Worm (Caenorhabditis elegans) whole organism, L2 larva: ENCODE data around the gene cogc-2.

ENCODE experiments used
- C34F6.9 ChIP-seq: fragments of 150-350 bp; optimal IDR thresholded peaks from 2 replicates; lab custom pipeline; 2014; ENCODE audit warnings: missing biosample characterization, missing genetic modification characterization
- F13H6.1 ChIP-seq: sonication (generic microtip); optimal IDR thresholded peaks from 2 replicates; lab custom pipeline; 2016; ENCODE audit warnings: missing genetic modification characterization, missing compliant biosample characterization
- R02D3.7 ChIP-seq: fragments of 150-350 bp; optimal IDR thresholded peaks from 2 replicates; lab custom pipeline; 2014; ENCODE audit warnings: missing biosample characterization, missing genetic modification characterization
- alr-1 ChIP-seq: fragments of 150-350 bp; optimal IDR thresholded peaks from 2 replicates; lab custom pipeline; 2014; ENCODE audit warnings: missing biosample characterization, missing genetic modification characterization
- aly-2 ChIP-seq: fragments of 150-350 bp; optimal IDR thresholded peaks from 2 replicates; lab custom pipeline; 2014; ENCODE audit warnings: missing biosample characterization, missing genetic modification characterization
- ama-1 ChIP-seq: fragments of 150-350 bp; optimal IDR thresholded peaks from 2 replicates; lab custom pipeline; 2018; ENCODE audit warnings: inconsistent platforms
- crh-2 ChIP-seq: sonication (generic microtip); optimal IDR thresholded peaks from 2 replicates; lab custom pipeline; 2017; ENCODE audit warnings: missing biosample characterization, missing genetic modification characterization
- dmd-4 ChIP-seq: sonication (generic microtip); optimal IDR thresholded peaks from 2 replicates; lab custom pipeline; 2017; ENCODE audit warnings: missing biosample characterization, missing genetic modification characterization
- egl-27 ChIP-seq: sonication (generic microtip); optimal IDR thresholded peaks from 3 replicates; lab custom pipeline; 2017; ENCODE audit warnings: missing biosample characterization, missing genetic modification reagents, missing genetic modification characterization
- elt-3 ChIP-seq: sonication (generic microtip); optimal IDR thresholded peaks from 2 replicates; lab custom pipeline; 2017; ENCODE audit warnings: missing biosample characterization, missing genetic modification characterization
- fos-1 ChIP-seq: fragments of 150-350 bp; optimal IDR thresholded peaks from 2 replicates; lab custom pipeline; 2014; ENCODE audit warnings: missing biosample characterization, missing genetic modification characterization
- gmeb-1 ChIP-seq: fragments of 150-350 bp; optimal IDR thresholded peaks from 2 replicates; lab custom pipeline; 2014; ENCODE audit warnings: missing biosample characterization, missing genetic modification characterization
- lin-11 ChIP-seq: fragments of 150-350 bp; sonication (generic microtip); optimal IDR thresholded peaks from 2 replicates; lab custom pipeline; 2014; ENCODE audit warnings: missing biosample characterization, missing genetic modification characterization, inconsistent platforms, mixed read lengths
- lin-39 ChIP-seq: fragments of 150-350 bp; optimal IDR thresholded peaks from 2 replicates; lab custom pipeline; 2014; ENCODE audit warnings: missing biosample characterization, missing genetic modification reagents, missing genetic modification characterization
- lsy-2 ChIP-seq, 2 experiments: fragments of 150-350 bp in 1 of 2; sonication (generic microtip) in 1 of 2; optimal IDR thresholded peaks; 2 replicates each; lab custom pipeline; 2014 to 2017; ENCODE audit warnings: missing biosample characterization in 2 of 2, missing genetic modification characterization in 2 of 2
- nhr-10 ChIP-seq: sonication (generic microtip); optimal IDR thresholded peaks from 2 replicates; lab custom pipeline; 2017; ENCODE audit warnings: missing biosample characterization, missing genetic modification characterization
- nhr-11 ChIP-seq: fragments of 150-350 bp; optimal IDR thresholded peaks from 2 replicates; lab custom pipeline; 2014; ENCODE audit warnings: missing biosample characterization, missing genetic modification characterization
- nhr-12 ChIP-seq: fragments of 150-350 bp; optimal IDR thresholded peaks from 2 replicates; lab custom pipeline; 2014; ENCODE audit warnings: missing biosample characterization, missing genetic modification characterization
- nhr-129 ChIP-seq: fragments of 150-350 bp; optimal IDR thresholded peaks from 2 replicates; lab custom pipeline; 2014; ENCODE audit warnings: missing biosample characterization, missing genetic modification characterization
- nhr-21 ChIP-seq: fragments of 150-350 bp; optimal IDR thresholded peaks from 2 replicates; lab custom pipeline; 2014; ENCODE audit warnings: missing biosample characterization, missing genetic modification characterization
- nhr-23 ChIP-seq: fragments of 150-350 bp; optimal IDR thresholded peaks from 2 replicates; lab custom pipeline; 2014; ENCODE audit warnings: missing biosample characterization, missing genetic modification reagents, missing genetic modification characterization
- nhr-237 ChIP-seq: fragments of 150-350 bp; optimal IDR thresholded peaks from 2 replicates; lab custom pipeline; 2014; ENCODE audit warnings: missing biosample characterization, missing genetic modification characterization
- nhr-6 ChIP-seq: fragments of 150-350 bp; optimal IDR thresholded peaks from 2 replicates; lab custom pipeline; 2014; ENCODE audit warnings: missing biosample characterization, missing genetic modification characterization
- nhr-77 ChIP-seq: fragments of 150-350 bp; optimal IDR thresholded peaks from 2 replicates; lab custom pipeline; 2014; ENCODE audit warnings: missing biosample characterization, missing genetic modification characterization
- peb-1 ChIP-seq: fragments of 150-350 bp; optimal IDR thresholded peaks from 2 replicates; lab custom pipeline; 2014; ENCODE audit warnings: missing biosample characterization, missing genetic modification characterization
- sem-4 ChIP-seq: fragments of 150-350 bp; optimal IDR thresholded peaks from 2 replicates; lab custom pipeline; 2014; ENCODE audit warnings: missing biosample characterization, missing genetic modification reagents, missing genetic modification characterization
- skn-1 ChIP-seq: sonication (generic microtip); optimal IDR thresholded peaks from 2 replicates; lab custom pipeline; 2017; ENCODE audit warnings: missing biosample characterization, missing genetic modification characterization
- unc-55 ChIP-seq: fragments of 150-350 bp; sonication (generic microtip); optimal IDR thresholded peaks from 3 replicates; lab custom pipeline; 2014; ENCODE audit warnings: missing biosample characterization, missing genetic modification reagents, missing genetic modification characterization
- unc-62 ChIP-seq: fragments of 150-350 bp; optimal IDR thresholded peaks from 2 replicates; lab custom pipeline; 2014; ENCODE audit warnings: missing biosample characterization, missing genetic modification reagents, missing genetic modification characterization
- zag-1 ChIP-seq: fragments of 150-350 bp; optimal IDR thresholded peaks from 2 replicates; lab custom pipeline; 2014; ENCODE audit warnings: missing biosample characterization, missing genetic modification characterization
- ztf-1 ChIP-seq: fragments of 200-800 bp; sonication (Bioruptor generic); conservative IDR thresholded peaks from 2 replicates; pipeline ENCODE4 v1.3.6; 2022; ENCODE audit warnings: missing genetic modification characterization, missing compliant biosample characterization

The cogc-2 gene

DNA sequence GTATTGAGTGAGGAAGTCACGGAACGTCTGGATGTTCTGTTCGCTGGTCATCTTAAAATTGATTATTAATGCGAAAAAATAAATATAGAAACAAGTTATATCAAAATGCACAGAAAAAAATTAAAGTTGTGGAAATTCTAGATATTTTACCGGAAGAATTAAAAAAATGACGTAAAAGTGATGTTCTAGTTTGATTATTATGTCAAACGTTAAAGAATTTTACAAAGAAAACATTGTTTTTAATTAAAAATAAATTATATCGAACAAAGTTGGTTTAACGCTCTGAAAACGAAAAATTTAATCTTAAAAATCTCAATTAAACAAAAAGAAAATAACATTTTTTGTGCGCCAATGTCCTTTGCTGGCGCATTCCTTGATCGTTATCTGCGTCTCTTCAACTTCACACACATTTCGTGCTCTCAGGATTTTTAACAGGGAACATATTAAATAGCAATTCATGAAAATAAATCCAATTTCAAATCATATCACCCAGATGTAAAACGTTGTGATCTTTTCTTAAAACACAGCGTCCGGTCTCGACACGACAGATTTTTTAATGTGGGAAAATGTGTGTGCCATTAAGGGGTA, 5.3 kb upstream of the cogc-2 start, which contains the start of gene tin-9.1 (continued):
- TF ChIP-seq zag-1 (tag; lab: Kevin White, UChicago) (no peak), fos-1 (peak; percentile 60), nhr-12 (tag; lab: Kevin White, UChicago) (no peak), aly-2 (no peak), gmeb-1 (tag; lab: Kevin White, UChicago) (peak; percentile 87), lin-39 (tag; lab: Kevin White, UChicago) (no peak), nhr-129 (tag; lab: Kevin White, UChicago) (peak; percentile 67), skn-1 (no peak), nhr-21 (tag; lab: Kevin White, UChicago) (peak; percentile 53), nhr-10 (no peak)

DNA sequence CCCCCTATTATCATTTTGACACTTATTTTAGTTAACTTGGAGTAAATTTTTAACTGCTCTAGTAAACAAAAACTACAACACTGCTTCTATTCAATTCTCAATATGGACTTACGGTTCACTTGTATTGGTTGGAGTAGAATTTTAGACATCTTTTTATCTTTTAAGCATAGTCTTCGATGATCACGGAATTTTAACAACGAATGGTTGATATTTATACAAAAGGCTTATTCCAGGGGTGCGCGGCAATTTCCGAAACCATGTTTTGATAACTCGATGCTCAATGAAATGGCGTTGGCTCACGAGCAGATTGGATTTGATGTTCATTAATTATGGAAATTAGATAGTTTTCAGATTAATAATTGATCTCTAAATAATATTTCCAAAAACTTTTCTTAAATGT, 4.0 kb upstream of the cogc-2 start:
- TF ChIP-seq elt-3, result no peak
- TF ChIP-seq lin-39 (tag; lab: Kevin White, UChicago), result no peak
- no peak for TF ChIP-seq dmd-4
- TF ChIP-seq sem-4 (tag; lab: Kevin White, UChicago), result no peak
- TF ChIP-seq nhr-23 (tag; lab: Kevin White, UChicago), result no peak
- TF ChIP-seq C34F6.9 (tag; lab: Kevin White, UChicago), result no peak
- TF ChIP-seq skn-1, result no peak
- no peak for TF ChIP-seq lsy-2 (tag; optimal IDR thresholded peaks at IDR 0.05; lab: Kevin White, UChicago)

DNA sequence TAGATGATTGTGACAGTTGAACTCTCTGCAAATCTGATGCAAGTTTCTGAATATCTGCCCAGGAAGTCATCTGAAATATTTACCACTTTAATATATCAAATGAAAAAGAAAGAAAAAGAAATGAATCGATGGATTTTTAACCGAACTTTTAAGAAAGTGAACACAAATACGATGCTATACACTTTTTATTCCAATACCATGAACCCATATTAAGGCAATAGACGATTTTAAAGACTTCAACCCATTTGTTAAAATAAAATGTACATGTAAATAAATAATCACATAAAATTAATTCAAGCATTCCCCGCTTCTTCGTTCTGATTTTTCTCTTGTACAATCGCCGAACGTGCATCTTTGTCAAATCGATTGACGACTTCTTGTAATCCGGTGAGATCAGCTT, 2.6 kb downstream of the cogc-2 start, which contains the start of gene ufl-1:
TSS of gene ufl-1 (minus strand) at position 70 of the 400 bp plus-strand sequence.
- TF ChIP-seq nhr-129 (tag; lab: Kevin White, UChicago) (no peak), crh-2 (no peak), unc-62 (GFP tag; lab: Kevin White, UChicago) (no peak), unc-55 (GFP tag; lab: Kevin White, UChicago) (no peak), nhr-10 (no peak), lin-11 (tag; lab: Kevin White, UChicago) (no peak), zag-1 (tag; lab: Kevin White, UChicago) (no peak), fos-1 (no peak), lin-39 (tag; lab: Kevin White, UChicago) (no peak), ztf-1 (GFP tag; lab: Robert Waterston, UW) (no peak)
- TF ChIP-seq, all 48 proteins: peak for 0

DNA sequence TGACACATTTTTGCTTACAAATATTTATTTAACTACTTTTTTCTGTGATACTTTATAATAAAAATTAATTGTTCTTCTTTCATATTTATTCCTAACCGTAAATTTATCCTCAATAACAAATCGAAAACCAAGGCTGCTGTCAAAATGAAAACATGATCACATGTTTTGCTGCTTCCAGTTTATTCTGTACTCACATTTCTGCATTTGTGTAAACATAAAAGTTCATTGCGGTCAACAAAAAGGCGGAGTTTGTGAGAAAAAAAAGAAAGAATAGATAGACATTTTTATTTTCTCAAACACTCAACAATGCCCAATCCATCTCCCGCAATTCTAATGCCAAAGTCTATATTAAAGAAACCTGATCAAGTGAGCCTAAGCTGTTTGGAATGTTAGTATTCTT, 3.6 kb downstream of the cogc-2 start, which contains the start of gene C06G3.3:
TSS of gene C06G3.3 (plus strand) at position 301 of the 400 bp plus-strand sequence.
- TF ChIP-seq nhr-6 (tag; lab: Kevin White, UChicago) (no peak), nhr-129 (tag; lab: Kevin White, UChicago) (peak; percentile 3)

DNA sequence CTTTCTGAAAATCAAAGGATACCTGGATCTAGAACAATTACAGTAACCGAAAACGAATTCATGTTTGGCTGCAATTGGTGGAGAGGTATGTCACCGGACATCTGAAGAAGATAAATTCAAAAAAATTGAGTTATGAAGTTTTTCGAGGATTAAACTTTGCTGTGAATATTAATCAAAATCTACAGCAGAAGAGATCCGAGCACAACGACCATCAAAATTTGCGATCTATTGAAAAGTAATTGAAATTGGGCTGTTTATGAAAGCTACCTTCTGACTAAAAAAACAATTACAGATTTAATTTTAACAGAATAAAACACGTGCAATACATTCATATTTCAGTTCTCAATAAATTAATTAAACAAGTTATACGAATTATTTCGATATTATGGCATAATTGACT, 6.9 kb downstream of the cogc-2 start, which contains the start of gene C06G3.8:
TSS of gene C06G3.8 (minus strand) at position 101 of the 400 bp plus-strand sequence.
- TF ChIP-seq nhr-6 (tag; lab: Kevin White, UChicago) (no peak), alr-1 (no peak), lsy-2 (tag; optimal IDR thresholded peaks at IDR 0.05; lab: Kevin White, UChicago) (no peak), aly-2 (no peak), nhr-129 (tag; lab: Kevin White, UChicago) (no peak), egl-27 (no peak), R02D3.7 (tag; lab: Kevin White, UChicago) (no peak), nhr-11 (tag; lab: Kevin White, UChicago) (no peak), zag-1 (tag; lab: Kevin White, UChicago) (no peak), nhr-21 (tag; lab: Kevin White, UChicago) (no peak), peb-1 (tag; lab: Kevin White, UChicago) (no peak), nhr-237 (tag; lab: Kevin White, UChicago) (no peak), nhr-23 (tag; lab: Kevin White, UChicago) (no peak), crh-2 (no peak), ztf-1 (GFP tag; lab: Robert Waterston, UW) (no peak), ama-1 (no peak), fos-1 (no peak), F13H6.1 (tag; lab: Kevin White, UChicago) (no peak), nhr-77 (tag; lab: Kevin White, UChicago) (no peak)

DNA sequence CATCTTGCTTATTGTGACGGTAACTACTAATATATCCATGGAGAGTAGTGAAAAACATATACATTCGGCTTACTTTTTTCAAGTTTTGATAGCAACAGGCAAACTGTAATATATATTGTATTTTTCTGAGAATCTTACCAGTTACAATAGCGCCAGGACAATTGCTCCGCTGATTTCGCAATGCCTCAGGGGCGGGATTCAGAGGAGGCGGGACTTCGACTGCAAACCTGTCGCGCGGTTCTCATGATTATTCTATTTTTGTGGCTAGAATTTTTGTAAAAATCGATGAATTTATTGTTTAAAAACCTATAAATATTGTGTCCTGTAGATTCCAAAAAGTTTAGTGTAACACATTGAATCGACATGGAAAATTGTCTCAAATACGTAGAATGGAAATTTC, 8.4 kb downstream of the cogc-2 start:
- TF ChIP-seq unc-55 (GFP tag; lab: Kevin White, UChicago) (peak; percentile 31), C34F6.9 (tag; lab: Kevin White, UChicago) (no peak)
